Fruit fly (Drosophila melanogaster): ENCODE data around the gene PlexA.

The PlexA gene

dm6 chr4:1031687-1032140, 4.8 kb upstream of the PlexA start, which contains the start of gene CG11076:
Gene CG11076 (minus strand): TSS chr4:1031757.
- TF ChIP-seq Dif (GFP tag; optimal IDR thresholded peaks at IDR 0.05; ENCODE audit: partially characterized antibody) (peak; percentile 54), ey (GFP tag; optimal IDR thresholded peaks at IDR 0.05) (no peak), jim (GFP tag; optimal IDR thresholded peaks at IDR 0.05) (no peak), sage (GFP tag; optimal IDR thresholded peaks at IDR 0.05) (no peak), woc (GFP tag; optimal IDR thresholded peaks at IDR 0.05) (peak; percentile 56), br (GFP tag; optimal IDR thresholded peaks at IDR 0.05) (peak; percentile 75), foxo (GFP tag; optimal IDR thresholded peaks at IDR 0.05) (no peak), GATAd (GFP tag; optimal IDR thresholded peaks at IDR 0.05) (no peak), Hnf4 (GFP tag; optimal IDR thresholded peaks at IDR 0.05) (peak; percentile 28), CrebA (GFP tag; optimal IDR thresholded peaks at IDR 0.05; ENCODE audit: borderline replicate concordance) (no peak), OdsH (GFP tag; optimal IDR thresholded peaks at IDR 0.05) (no peak), lola (GFP tag; optimal IDR thresholded peaks at IDR 0.05) (no peak), Hr78 (GFP tag; optimal IDR thresholded peaks at IDR 0.05) (no peak), Rel (GFP tag; optimal IDR thresholded peaks at IDR 0.05) (no peak), Rel (tag; optimal IDR thresholded peaks at IDR 0.05) (no peak), CG32264 (GFP tag; optimal IDR thresholded peaks at IDR 0.05) (no peak), h (GFP tag; optimal IDR thresholded peaks at IDR 0.05) (peak; percentile 40), rgr (GFP tag; optimal IDR thresholded peaks at IDR 0.05) (no peak), usp (GFP tag; optimal IDR thresholded peaks at IDR 0.05) (no peak), sv (GFP tag; optimal IDR thresholded peaks at IDR 0.05) (no peak), brk (GFP tag; optimal IDR thresholded peaks at IDR 0.05) (peak; percentile 13), HLH106 (tag; optimal IDR thresholded peaks at IDR 0.05) (no peak), psq (GFP tag; optimal IDR thresholded peaks at IDR 0.05) (no peak), Jra (GFP tag; optimal IDR thresholded peaks at IDR 0.05) (peak; percentile 49), Myc (optimal IDR thresholded peaks at IDR 0.05) (no peak), N (GFP tag; optimal IDR thresholded peaks at IDR 0.05) (peak; percentile 8), Sp1 (GFP tag; optimal IDR thresholded peaks at IDR 0.05) (no peak), Hr83 (GFP tag; optimal IDR thresholded peaks at IDR 0.05; ENCODE audit: poor library complexity, severe bottlenecking) (peak; percentile 80), tai (GFP tag; optimal IDR thresholded peaks at IDR 0.05) (peak; percentile 70), dl (GFP tag; optimal IDR thresholded peaks at IDR 0.05; ENCODE audit: insufficient read depth in 1 of 2, partially characterized antibody in 2 of 2) (no peak), dmrt93B (GFP tag; optimal IDR thresholded peaks at IDR 0.05) (no peak), Dfd (GFP tag; optimal IDR thresholded peaks at IDR 0.05) (no peak), Abd-B (GFP tag; optimal IDR thresholded peaks at IDR 0.05) (no peak), fru (GFP tag; optimal IDR thresholded peaks at IDR 0.05) (peak; percentile 28), pan (optimal IDR thresholded peaks at IDR 0.05) (no peak), Vsx2 (GFP tag; optimal IDR thresholded peaks at IDR 0.05; ENCODE audit: partially characterized antibody) (no peak), CG9705 (GFP tag; optimal IDR thresholded peaks at IDR 0.05) (no peak), Mio (GFP tag; optimal IDR thresholded peaks at IDR 0.05) (no peak), dsf (GFP tag; optimal IDR thresholded peaks at IDR 0.05; ENCODE audit: borderline replicate concordance) (peak; percentile 35)

DNA sequence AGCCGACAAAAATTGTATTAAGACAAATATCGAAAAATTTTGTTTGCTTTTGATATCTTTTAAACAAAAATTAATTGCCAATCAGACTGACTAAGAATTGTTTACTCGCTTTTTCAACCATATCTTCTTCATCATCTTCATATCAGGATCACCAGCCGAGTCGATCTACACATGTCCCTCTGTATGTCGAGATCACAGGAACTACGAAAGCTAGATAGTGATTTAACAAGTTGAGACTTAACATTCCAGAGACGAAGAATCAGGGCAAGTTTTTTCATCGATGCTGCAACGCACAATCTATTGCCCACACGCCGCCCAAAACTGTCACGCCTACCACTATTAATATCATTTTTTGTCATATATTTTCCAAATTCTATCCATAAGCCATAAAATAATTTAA, 4.2 kb upstream of the PlexA start, which contains the start of gene ATPsynbeta:
ATPsynbeta (plus strand) TSS at position 348 of the 400 bp plus-strand sequence.
- no peak for TF ChIP-seq Myc (optimal IDR thresholded peaks at IDR 0.05)
- peak; percentile 23 for TF ChIP-seq Dfd (GFP tag; optimal IDR thresholded peaks at IDR 0.05)
- no peak for TF ChIP-seq Vsx2 (GFP tag; optimal IDR thresholded peaks at IDR 0.05; ENCODE audit: partially characterized antibody)
- TF ChIP-seq OdsH (GFP tag; optimal IDR thresholded peaks at IDR 0.05): no peak
- TF ChIP-seq dl (GFP tag; optimal IDR thresholded peaks at IDR 0.05; ENCODE audit: insufficient read depth in 1 of 2, partially characterized antibody in 2 of 2): no peak
- TF ChIP-seq pan (optimal IDR thresholded peaks at IDR 0.05): no peak
- TF ChIP-seq Hr78 (GFP tag; optimal IDR thresholded peaks at IDR 0.05): peak; percentile 1
- no peak for TF ChIP-seq Hr83 (GFP tag; optimal IDR thresholded peaks at IDR 0.05; ENCODE audit: poor library complexity, severe bottlenecking)
- no peak for TF ChIP-seq h (GFP tag; optimal IDR thresholded peaks at IDR 0.05)
- TF ChIP-seq dmrt93B (GFP tag; optimal IDR thresholded peaks at IDR 0.05): no peak
- TF ChIP-seq Dif (GFP tag; optimal IDR thresholded peaks at IDR 0.05; ENCODE audit: partially characterized antibody): no peak
- TF ChIP-seq Abd-B (GFP tag; optimal IDR thresholded peaks at IDR 0.05): no peak
- no peak for TF ChIP-seq sage (GFP tag; optimal IDR thresholded peaks at IDR 0.05)

Data from whole organism, wandering third instar larva.